Worm (Caenorhabditis elegans): ENCODE results near the gene C14B4.2.

DNA sequence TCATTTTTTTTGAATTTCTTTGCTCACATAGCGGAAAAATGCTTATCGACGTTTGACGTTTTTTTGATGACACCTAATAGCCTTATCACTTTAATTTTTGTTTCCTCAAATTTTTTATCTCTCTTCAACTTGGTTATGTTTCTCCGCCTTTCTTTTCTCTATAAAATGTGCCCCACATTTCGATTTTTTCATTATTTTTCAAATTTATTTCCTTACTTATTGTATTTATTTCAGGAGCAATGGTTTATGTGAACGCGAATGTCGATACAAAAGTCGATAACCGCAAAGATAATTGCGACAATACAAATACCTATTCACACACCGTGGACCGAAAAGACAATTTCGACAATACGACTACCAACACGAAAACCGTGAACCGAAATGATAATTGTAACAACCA lies 42.1 kb downstream of the C14B4.2 start, which contains the start of gene sdz-6:
- no peak for TF ChIP-seq egl-27 (tag; optimal IDR thresholded peaks at IDR 0.05)
- no peak for TF ChIP-seq F13H6.1 (tag; optimal IDR thresholded peaks at IDR 0.05)
- no peak for TF ChIP-seq ceh-82 (tag; optimal IDR thresholded peaks at IDR 0.05)
- no peak for TF ChIP-seq ztf-11 (tag; optimal IDR thresholded peaks at IDR 0.05)
- TF ChIP-seq snpc-4 (tag; optimal IDR thresholded peaks at IDR 0.05), result no peak
- no peak for TF ChIP-seq C34F6.9 (tag; optimal IDR thresholded peaks at IDR 0.05)
- no peak for TF ChIP-seq nhr-237 (tag; optimal IDR thresholded peaks at IDR 0.05)
- TF ChIP-seq nhr-77 (tag; optimal IDR thresholded peaks at IDR 0.05), result no peak
- TF ChIP-seq aly-2 (tag; optimal IDR thresholded peaks at IDR 0.05), result no peak
- no peak for TF ChIP-seq R02D3.7 (tag; optimal IDR thresholded peaks at IDR 0.05)
- TF ChIP-seq unc-62 (GFP tag; optimal IDR thresholded peaks at IDR 0.05), result no peak

Data from whole organism, L2 larva.